Worm (Caenorhabditis elegans) whole organism, young adult: ENCODE results near the gene F10E9.1.

ENCODE experiments used
- ets-4 ChIP-seq: fragments of 200-800 bp; sonication (Bioruptor generic); optimal IDR thresholded peaks from 2 replicates; lab custom pipeline; 2018; ENCODE audit warnings: mild to moderate bottlenecking, missing genetic modification characterization, missing compliant biosample characterization
- fkh-3 ChIP-seq: sonication (generic microtip); optimal IDR thresholded peaks from 2 replicates; lab custom pipeline; 2016; ENCODE audit warnings: mild to moderate bottlenecking, missing genetic modification characterization, missing compliant biosample characterization
- ztf-26 ChIP-seq: sonication (generic microtip); optimal IDR thresholded peaks from 2 replicates; lab custom pipeline; 2017; ENCODE audit warnings: missing genetic modification characterization, missing compliant biosample characterization

DNA sequence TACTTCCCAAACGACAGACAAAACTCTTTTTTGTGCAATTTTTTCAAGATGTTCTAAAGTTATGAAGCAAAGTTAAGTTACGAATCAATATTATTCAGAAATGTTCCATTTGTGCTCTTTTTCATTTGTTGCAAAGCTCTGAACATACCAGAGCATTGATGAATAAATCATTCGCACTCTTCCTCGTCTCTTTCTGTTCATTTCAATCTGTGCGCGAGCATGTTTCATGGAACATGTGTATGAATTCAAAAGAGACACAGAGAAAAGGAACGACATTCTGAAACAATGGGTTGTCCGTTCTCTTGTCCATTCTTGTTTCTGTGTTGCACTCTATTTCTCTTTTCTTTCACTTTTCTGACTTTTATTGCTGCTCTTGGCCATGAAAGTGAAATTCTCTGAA lies 42.6 kb upstream of the F10E9.1 start:
- TF ChIP-seq ztf-26 (tag; lab: Kevin White, UChicago) (no peak), ets-4 (GFP tag; lab: Kevin White, UChicago) (no peak), fkh-3 (no peak)
